Worm (Caenorhabditis elegans): ENCODE measurements around the gene C07B5.3.
A peak's percentile ranks its signal among the peaks of the same experiment; 100 is the strongest.

The C07B5.3 gene

ce11 chrX:9491439-9491838 is 31.6 kb downstream of the C07B5.3 start:
- no peak for TF ChIP-seq nhr-76 (tag; optimal IDR thresholded peaks at IDR 0.05)
- TF ChIP-seq nhr-23 (tag; optimal IDR thresholded peaks at IDR 0.05), result peak; percentile 44
- peak; percentile 51 for TF ChIP-seq nhr-25 (tag; optimal IDR thresholded peaks at IDR 0.05)
- TF ChIP-seq ZK546.5 (tag; optimal IDR thresholded peaks at IDR 0.05), result no peak
- no peak for TF ChIP-seq mml-1 (tag; optimal IDR thresholded peaks at IDR 0.05)
- TF ChIP-seq pqm-1 (tag; optimal IDR thresholded peaks at IDR 0.05), result no peak

ce11 chrX:9489578-9489977 is 33.4 kb downstream of the C07B5.3 start:
- no peak for TF ChIP-seq egl-27 (tag; optimal IDR thresholded peaks at IDR 0.05)
- peak; percentile 7 for TF ChIP-seq nfya-1 (tag; optimal IDR thresholded peaks at IDR 0.05; ENCODE audit: insufficient read depth)

- no peak for TF ChIP-seq egl-27 (tag; optimal IDR thresholded peaks at IDR 0.05)
- no peak for TF ChIP-seq nhr-12 (tag; optimal IDR thresholded peaks at IDR 0.05)
- TF ChIP-seq pqm-1 (tag; optimal IDR thresholded peaks at IDR 0.05), result no peak
- no peak for TF ChIP-seq ztf-4 (tag; optimal IDR thresholded peaks at IDR 0.05)
- TF ChIP-seq elt-1 (tag; optimal IDR thresholded peaks at IDR 0.05), result no peak
Measured at ce11 chrX:9486160-9486559, 36.9 kb downstream of the C07B5.3 start.

- no peak for TF ChIP-seq nhr-11 (tag; optimal IDR thresholded peaks at IDR 0.05)
- no peak for TF ChIP-seq nhr-25 (tag; optimal IDR thresholded peaks at IDR 0.05)
- no peak for TF ChIP-seq eor-1 (tag; optimal IDR thresholded peaks at IDR 0.05)
- TF ChIP-seq nhr-76 (tag; optimal IDR thresholded peaks at IDR 0.05), result no peak
- no peak for TF ChIP-seq lin-39 (tag; optimal IDR thresholded peaks at IDR 0.05)
- TF ChIP-seq nhr-237 (tag; optimal IDR thresholded peaks at IDR 0.05), result no peak
- TF ChIP-seq egl-27 (tag; optimal IDR thresholded peaks at IDR 0.05), result no peak
- TF ChIP-seq ama-1 (optimal IDR thresholded peaks at IDR 0.05), result no peak
- TF ChIP-seq fos-1 (tag; optimal IDR thresholded peaks at IDR 0.05), result no peak
- no peak for TF ChIP-seq ztf-4 (tag; optimal IDR thresholded peaks at IDR 0.05)
- TF ChIP-seq skn-1 (tag; optimal IDR thresholded peaks at IDR 0.05), result no peak
- peak; percentile 19 for TF ChIP-seq pha-4 (tag; optimal IDR thresholded peaks at IDR 0.05)
- peak; percentile 91 for TF ChIP-seq egl-5 (tag; optimal IDR thresholded peaks at IDR 0.05)
- TF ChIP-seq mml-1 (tag; optimal IDR thresholded peaks at IDR 0.05), result no peak
Measured at ce11 chrX:9483754-9484153, 39.3 kb downstream of the C07B5.3 start.

- TF ChIP-seq unc-39 (tag; optimal IDR thresholded peaks at IDR 0.05) (no peak), daf-12 (tag; optimal IDR thresholded peaks at IDR 0.05) (no peak), nhr-76 (tag; optimal IDR thresholded peaks at IDR 0.05) (no peak), fkh-10 (GFP tag; optimal IDR thresholded peaks at IDR 0.05) (no peak), fos-1 (tag; optimal IDR thresholded peaks at IDR 0.05) (no peak), unc-62 (GFP tag; optimal IDR thresholded peaks at IDR 0.05) (no peak)
Measured at ce11 chrX:9476752-9477151, 46.3 kb downstream of the C07B5.3 start.
